Worm (Caenorhabditis elegans) whole organism, young adult: ENCODE data around the gene cpna-2.

Experiments
- D2030.7 ChIP-seq: fragments of 200-800 bp; sonication (Bioruptor generic); IDR thresholded peaks from 2 replicates; pipeline ENCODE4 v1.3.6; 2022; ENCODE audit warnings: missing genetic modification reagents, missing genetic modification characterization, missing compliant biosample characterization
- F37B4.10 ChIP-seq: fragments of 200-800 bp; sonication (Bioruptor generic); IDR thresholded peaks from 2 replicates; pipeline ENCODE4 v1.3.6; 2022; ENCODE audit warnings: missing genetic modification characterization, missing compliant biosample characterization
- F52B5.7 ChIP-seq: sonication (generic microtip); optimal IDR thresholded peaks from 2 replicates; lab custom pipeline; 2016; ENCODE audit warnings: mild to moderate bottlenecking, missing genetic modification characterization, missing compliant biosample characterization
- F55B11.4 ChIP-seq: sonication (generic microtip); optimal IDR thresholded peaks from 2 replicates; lab custom pipeline; 2016; ENCODE audit warnings: missing compliant biosample characterization, missing genetic modification characterization, borderline replicate concordance; ENCODE audit not compliant: insufficient read depth
- F57A8.1 ChIP-seq: fragments of 200-800 bp; sonication (Bioruptor generic); optimal IDR thresholded peaks from 2 replicates; lab custom pipeline; 2018; ENCODE audit warnings: mild to moderate bottlenecking, missing genetic modification characterization, moderate library complexity, missing compliant biosample characterization
- K12H6.12 ChIP-seq: fragments of 200-800 bp; sonication (Bioruptor generic); optimal IDR thresholded peaks from 2 replicates; lab custom pipeline; 2018; ENCODE audit warnings: mild to moderate bottlenecking, missing genetic modification characterization, missing compliant biosample characterization
- T07F8.4 ChIP-seq: sonication (generic microtip); optimal IDR thresholded peaks from 2 replicates; lab custom pipeline; 2016; ENCODE audit warnings: mild to moderate bottlenecking, missing genetic modification characterization, moderate library complexity, missing compliant biosample characterization
- Y53G8AR.9 ChIP-seq: fragments of 200-800 bp; sonication (Bioruptor generic); conservative IDR thresholded peaks from 2 replicates; pipeline ENCODE4 v1.3.6; 2022; ENCODE audit warnings: missing genetic modification reagents, missing genetic modification characterization, missing compliant biosample characterization
- ZK185.1 ChIP-seq: sonication (generic microtip); optimal IDR thresholded peaks from 2 replicates; lab custom pipeline; 2016; ENCODE audit warnings: mild to moderate bottlenecking, missing genetic modification characterization, missing compliant biosample characterization; ENCODE audit not compliant: poor library complexity, severe bottlenecking
- ama-1 ChIP-seq, 3 experiments: fragments of 150-350 bp in 1 of 3; sonication (generic microtip) in 2 of 3; optimal IDR thresholded peaks; 2 replicates each; lab custom pipeline; 2014 to 2018; ENCODE audit warnings: missing biosample characterization in 2 of 3, missing genetic modification characterization in 2 of 3, missing genetic modification reagents in 2 of 3
- aptf-3 ChIP-seq: fragments of 200-800 bp; sonication (Bioruptor generic); IDR thresholded peaks from 2 replicates; pipeline ENCODE4 v1.3.6; 2022; ENCODE audit warnings: missing genetic modification characterization, missing compliant biosample characterization
- attf-3 ChIP-seq: fragments of 200-800 bp; sonication (Bioruptor generic); conservative IDR thresholded peaks from 2 replicates; pipeline ENCODE4 v1.3.6; 2022; ENCODE audit warnings: missing genetic modification reagents, missing genetic modification characterization, missing compliant biosample characterization
- attf-6 ChIP-seq: fragments of 200-800 bp; sonication (Bioruptor generic); IDR thresholded peaks from 2 replicates; pipeline ENCODE4 v1.3.6; 2022; ENCODE audit warnings: missing genetic modification reagents, missing genetic modification characterization, missing compliant biosample characterization
- bed-2 ChIP-seq: fragments of 200-800 bp; sonication (Bioruptor generic); IDR thresholded peaks from 2 replicates; pipeline ENCODE4 v1.3.6; 2022; ENCODE audit warnings: missing genetic modification reagents, missing genetic modification characterization, missing compliant biosample characterization
- ceh-100 ChIP-seq: fragments of 200-800 bp; sonication (Bioruptor generic); IDR thresholded peaks from 2 replicates; pipeline ENCODE4 v1.3.6; 2022; ENCODE audit warnings: missing genetic modification reagents, missing genetic modification characterization, missing compliant biosample characterization
- ceh-91 ChIP-seq: fragments of 200-800 bp; sonication (Bioruptor generic); IDR thresholded peaks from 2 replicates; pipeline ENCODE4 v1.3.6; 2022; ENCODE audit warnings: missing genetic modification reagents, missing genetic modification characterization, missing compliant biosample characterization
- chd-7 ChIP-seq: sonication (generic microtip); optimal IDR thresholded peaks from 2 replicates; lab custom pipeline; 2016; ENCODE audit warnings: mild to moderate bottlenecking, missing genetic modification characterization, moderate library complexity, missing compliant biosample characterization
- die-1 ChIP-seq: sonication (generic microtip); optimal IDR thresholded peaks from 2 replicates; lab custom pipeline; 2016; ENCODE audit warnings: missing genotype, mild to moderate bottlenecking, missing genetic modification characterization, missing compliant biosample characterization
- dpl-1 ChIP-seq: fragments of 150-350 bp; optimal IDR thresholded peaks from 2 replicates; lab custom pipeline; 2014; ENCODE audit warnings: missing biosample characterization, missing genetic modification reagents, missing genetic modification characterization
- egl-18 ChIP-seq: fragments of 200-800 bp; sonication (Bioruptor generic); IDR thresholded peaks from 2 replicates; pipeline ENCODE4 v1.3.6; 2022; ENCODE audit warnings: missing genetic modification reagents, missing genetic modification characterization, missing compliant biosample characterization
- egl-44 ChIP-seq: fragments of 200-800 bp; sonication (Bioruptor generic); IDR thresholded peaks from 2 replicates; pipeline ENCODE4 v1.3.6; 2022; ENCODE audit warnings: missing genetic modification reagents, missing genetic modification characterization, missing compliant biosample characterization
- hrde-1 ChIP-seq: sonication (generic microtip); optimal IDR thresholded peaks from 2 replicates; lab custom pipeline; 2016; ENCODE audit warnings: missing genetic modification characterization, mild to moderate bottlenecking, missing compliant biosample characterization, moderate library complexity, missing genotype, missing genetic modification reagents, borderline replicate concordance
- hsf-1 ChIP-seq: fragments of 200-800 bp; sonication (Bioruptor generic); IDR thresholded peaks from 2 replicates; pipeline ENCODE4 v1.3.6; 2022; ENCODE audit warnings: missing genetic modification reagents, missing genetic modification characterization, missing compliant biosample characterization
- lin-26 ChIP-seq: fragments of 200-800 bp; sonication (Bioruptor generic); IDR thresholded peaks from 2 replicates; pipeline ENCODE4 v1.3.6; 2022; ENCODE audit warnings: missing genetic modification reagents, missing genetic modification characterization, missing compliant biosample characterization
- lin-35 ChIP-seq, 3 experiments: fragments of 150-350 bp in 2 of 3; sonication (generic microtip) in 1 of 3; optimal IDR thresholded peaks; 2 replicates each; lab custom pipeline; 2014 to 2018; ENCODE audit warnings: missing biosample characterization in 3 of 3, missing genetic modification characterization in 3 of 3, missing genetic modification reagents in 3 of 3
- madf-10 ChIP-seq: sonication (generic microtip); optimal IDR thresholded peaks from 2 replicates; lab custom pipeline; 2016; ENCODE audit warnings: mild to moderate bottlenecking, missing genetic modification characterization, missing compliant biosample characterization
- madf-8 ChIP-seq: fragments of 200-800 bp; sonication (Bioruptor generic); conservative IDR thresholded peaks from 2 replicates; pipeline ENCODE4 v1.3.6; 2022; ENCODE audit warnings: missing genetic modification reagents, missing genetic modification characterization, missing compliant biosample characterization
- nhr-90 ChIP-seq: sonication (generic microtip); optimal IDR thresholded peaks from 2 replicates; lab custom pipeline; 2016; ENCODE audit warnings: missing genotype, mild to moderate bottlenecking, missing genetic modification characterization, missing compliant biosample characterization
- pha-4 ChIP-seq: fragments of 150-350 bp; sonication (generic microtip); optimal IDR thresholded peaks from 2 replicates; lab custom pipeline; 2014; ENCODE audit warnings: missing biosample characterization, missing genetic modification reagents, missing genetic modification characterization
- repo-1 ChIP-seq: sonication (generic microtip); optimal IDR thresholded peaks from 2 replicates; lab custom pipeline; 2017; ENCODE audit warnings: mild to moderate bottlenecking, missing genetic modification characterization, missing compliant biosample characterization
- sea-2 ChIP-seq: fragments of 200-800 bp; sonication (Bioruptor generic); IDR thresholded peaks from 2 replicates; pipeline ENCODE4 v1.3.6; 2022; ENCODE audit warnings: missing genetic modification characterization, missing compliant biosample characterization
- snpc-1.3 ChIP-seq: sonication (generic microtip); optimal IDR thresholded peaks from 2 replicates; lab custom pipeline; 2017; ENCODE audit warnings: missing genetic modification characterization, mild to moderate bottlenecking, missing compliant biosample characterization, antibody characterized with exemption, moderate library complexity, missing genotype, missing genetic modification reagents; ENCODE audit not compliant: insufficient read depth
- somi-1 ChIP-seq: fragments of 200-800 bp; sonication (Bioruptor generic); optimal IDR thresholded peaks from 2 replicates; lab custom pipeline; 2018; ENCODE audit warnings: mild to moderate bottlenecking, missing genetic modification characterization, missing compliant biosample characterization
- tbp1 ChIP-seq: fragments of 200-800 bp; sonication (Bioruptor generic); optimal IDR thresholded peaks from 2 replicates; lab custom pipeline; 2018; ENCODE audit warnings: mild to moderate bottlenecking, missing genetic modification characterization, missing compliant biosample characterization
- unc-62 ChIP-seq: fragments of 150-350 bp; optimal IDR thresholded peaks from 2 replicates; lab custom pipeline; 2014; ENCODE audit warnings: missing biosample characterization, missing genetic modification reagents, missing genetic modification characterization
- ztf-26 ChIP-seq: sonication (generic microtip); optimal IDR thresholded peaks from 2 replicates; lab custom pipeline; 2017; ENCODE audit warnings: missing genetic modification characterization, missing compliant biosample characterization
- ztf-28 ChIP-seq: fragments of 200-800 bp; sonication (Bioruptor generic); IDR thresholded peaks from 2 replicates; pipeline ENCODE4 v1.3.6; 2022; ENCODE audit warnings: missing genetic modification reagents, missing genetic modification characterization, missing compliant biosample characterization
- ztf-3 ChIP-seq: fragments of 200-800 bp; sonication (Bioruptor generic); optimal IDR thresholded peaks from 2 replicates; lab custom pipeline; 2018; ENCODE audit warnings: mild to moderate bottlenecking, missing genetic modification characterization, missing compliant biosample characterization
- ztf-6 ChIP-seq: fragments of 200-800 bp; sonication (Bioruptor generic); IDR thresholded peaks from 2 replicates; pipeline ENCODE4 v1.3.6; 2022; ENCODE audit warnings: missing genetic modification reagents, missing genetic modification characterization, missing compliant biosample characterization

Gene cpna-2

ce11 chrII:7771917-7772316, 47.2 kb downstream of the cpna-2 start, which contains the start of gene C06A8.8:
Gene C06A8.8 (minus strand): TSS chrII:7772017.
- TF ChIP-seq D2030.7 (GFP tag; lab: Robert Waterston, UW): no peak

- TF ChIP-seq sea-2 (GFP tag; lab: Robert Waterston, UW) (no peak), dpl-1 (GFP tag; lab: Kevin White, UChicago) (no peak), F37B4.10 (no peak), lin-26 (no peak), ztf-26 (no peak), F57A8.1 (GFP tag; lab: Kevin White, UChicago) (no peak), F55B11.4 (no peak)
- TF ChIP-seq, all 124 proteins: peak for 0
Measured at ce11 chrII:7772411-7772810, 47.7 kb downstream of the cpna-2 start, which contains the start of gene C06A8.6. Gene C06A8.6 (plus strand): TSS chrII:7772499.

- TF ChIP-seq tbp1 (GFP tag; lab: Kevin White, UChicago) (no peak), ZK185.1 (peak; percentile 31), ztf-28 (GFP tag; lab: Robert Waterston, UW) (no peak), ztf-3 (GFP tag; lab: Kevin White, UChicago) (no peak), egl-44 (GFP tag; lab: Robert Waterston, UW) (no peak), F52B5.7 (tag; lab: Kevin White, UChicago) (no peak), madf-8 (GFP tag; lab: Robert Waterston, UW) (no peak), ama-1 (optimal IDR thresholded peaks at IDR 0.05; lab: Kevin White, UChicago) (peak; percentile 68), ama-1 (GFP tag; optimal IDR thresholded peaks at IDR 0.05; lab: Kevin White, UChicago) (no peak), repo-1 (peak; percentile 57), bed-2 (no peak), T07F8.4 (tag; lab: Kevin White, UChicago) (no peak), aptf-3 (GFP tag; lab: Robert Waterston, UW) (no peak), hsf-1 (GFP tag; lab: Robert Waterston, UW) (no peak), attf-3 (GFP tag; lab: Robert Waterston, UW) (no peak), lin-35 (GFP tag; optimal IDR thresholded peaks at IDR 0.05; lab: Kevin White, UChicago) (peak in 1 of 3 experiments; percentile 16), die-1 (no peak), snpc-1.3 (tag; lab: Kevin White, UChicago) (no peak), ztf-6 (GFP tag; lab: Robert Waterston, UW) (no peak), attf-6 (no peak), egl-18 (no peak), Y53G8AR.9 (GFP tag; lab: Robert Waterston, UW) (0 out of 2 replicates have a peak, but pooled peaks have one; percentile 27), ceh-91 (GFP tag; lab: Robert Waterston, UW) (no peak), somi-1 (GFP tag; lab: Kevin White, UChicago) (no peak), nhr-90 (no peak), K12H6.12 (tag; lab: Kevin White, UChicago) (no peak), unc-62 (GFP tag; lab: Kevin White, UChicago) (no peak), pha-4 (no peak), ceh-100 (GFP tag; lab: Robert Waterston, UW) (no peak), hrde-1 (tag; lab: Kevin White, UChicago) (no peak), D2030.7 (GFP tag; lab: Robert Waterston, UW) (no peak), chd-7 (no peak), madf-10 (no peak)
Measured at ce11 chrII:7773427-7773993, 48.8 kb downstream of the cpna-2 start.
